Fruit fly (Drosophila melanogaster): ENCODE data around the gene CG6345.

The CG6345 gene

dm6 chr3R:10407658-10408057, 8.2 kb downstream of the CG6345 start:
- TF ChIP-seq rn (GFP tag; IDR thresholded peaks at IDR 0.05) (no peak), Pif1B (GFP tag; optimal IDR thresholded peaks at IDR 0.05) (no peak), EcR (GFP tag; optimal IDR thresholded peaks at IDR 0.05) (no peak), CG4496 (GFP tag; IDR thresholded peaks at IDR 0.05) (no peak), CG9948 (tag; optimal IDR thresholded peaks at IDR 0.05) (no peak), CG15710 (tag; optimal IDR thresholded peaks at IDR 0.05) (no peak), CG17806 (tag; optimal IDR thresholded peaks at IDR 0.05) (no peak), gl (tag; optimal IDR thresholded peaks at IDR 0.05) (no peak), D1 (tag; optimal IDR thresholded peaks at IDR 0.05) (no peak), Ets98B (GFP tag; IDR thresholded peaks at IDR 0.05) (no peak), fd96Ca (GFP tag; IDR thresholded peaks at IDR 0.05) (no peak), CG8301 (tag; optimal IDR thresholded peaks at IDR 0.05) (no peak), CG32121 (GFP tag; IDR thresholded peaks at IDR 0.05) (no peak), CG13204 (GFP tag; optimal IDR thresholded peaks at IDR 0.05) (no peak), CG12605 (GFP tag; IDR thresholded peaks at IDR 0.05) (no peak), CG34367 (tag; optimal IDR thresholded peaks at IDR 0.05) (no peak), Pif1A (GFP tag; optimal IDR thresholded peaks at IDR 0.05) (no peak), CG8159 (tag; optimal IDR thresholded peaks at IDR 0.05) (no peak)

- TF ChIP-seq Snoo (tag; optimal IDR thresholded peaks at IDR 0.05) (no peak), CG12605 (GFP tag; IDR thresholded peaks at IDR 0.05) (no peak), Pif1A (GFP tag; optimal IDR thresholded peaks at IDR 0.05) (no peak), gl (tag; optimal IDR thresholded peaks at IDR 0.05) (no peak), CG4496 (GFP tag; IDR thresholded peaks at IDR 0.05) (no peak), CG13204 (GFP tag; optimal IDR thresholded peaks at IDR 0.05) (no peak), CG14655 (GFP tag; optimal IDR thresholded peaks at IDR 0.05) (no peak), Pif1B (GFP tag; optimal IDR thresholded peaks at IDR 0.05) (no peak), Ets98B (GFP tag; IDR thresholded peaks at IDR 0.05) (no peak), rn (GFP tag; IDR thresholded peaks at IDR 0.05) (no peak), CG34367 (tag; optimal IDR thresholded peaks at IDR 0.05) (no peak), CG15710 (tag; optimal IDR thresholded peaks at IDR 0.05) (no peak), CG10348 (GFP tag; IDR thresholded peaks at IDR 0.05) (no peak), D1 (tag; optimal IDR thresholded peaks at IDR 0.05) (no peak), EcR (GFP tag; optimal IDR thresholded peaks at IDR 0.05) (no peak)
These were observed 8.8 kb downstream of the CG6345 start, which contains the start of gene CG6325 for dm6 chr3R:10407066-10407465. Gene CG6325, minus strand, starts transcription at chr3R:10407285.

- TF ChIP-seq CG17806 (tag; optimal IDR thresholded peaks at IDR 0.05) (no peak), CG15710 (tag; optimal IDR thresholded peaks at IDR 0.05) (no peak), CG8159 (tag; optimal IDR thresholded peaks at IDR 0.05) (no peak), gl (tag; optimal IDR thresholded peaks at IDR 0.05) (no peak), EcR (GFP tag; optimal IDR thresholded peaks at IDR 0.05) (no peak), Ets98B (GFP tag; IDR thresholded peaks at IDR 0.05) (no peak), rn (GFP tag; IDR thresholded peaks at IDR 0.05) (no peak), CG9948 (tag; optimal IDR thresholded peaks at IDR 0.05) (no peak), CG32121 (GFP tag; IDR thresholded peaks at IDR 0.05) (no peak), fd96Ca (GFP tag; IDR thresholded peaks at IDR 0.05) (no peak), CG14655 (GFP tag; optimal IDR thresholded peaks at IDR 0.05) (no peak), CG34367 (tag; optimal IDR thresholded peaks at IDR 0.05) (no peak)
These were observed 11.9 kb downstream of the CG6345 start for dm6 chr3R:10403940-10404339.

- TF ChIP-seq Snoo (tag; optimal IDR thresholded peaks at IDR 0.05) (no peak), Ets98B (GFP tag; IDR thresholded peaks at IDR 0.05) (no peak), gl (tag; optimal IDR thresholded peaks at IDR 0.05) (no peak), CG8159 (tag; optimal IDR thresholded peaks at IDR 0.05) (no peak), Pif1A (GFP tag; optimal IDR thresholded peaks at IDR 0.05) (no peak), CG34367 (tag; optimal IDR thresholded peaks at IDR 0.05) (no peak), fd96Ca (GFP tag; IDR thresholded peaks at IDR 0.05) (no peak), CG12605 (GFP tag; IDR thresholded peaks at IDR 0.05) (no peak), EcR (GFP tag; optimal IDR thresholded peaks at IDR 0.05) (no peak), CG15710 (tag; optimal IDR thresholded peaks at IDR 0.05) (no peak), CG10348 (GFP tag; IDR thresholded peaks at IDR 0.05) (no peak), CG14655 (GFP tag; optimal IDR thresholded peaks at IDR 0.05) (no peak), rn (GFP tag; IDR thresholded peaks at IDR 0.05) (no peak), Pif1B (GFP tag; optimal IDR thresholded peaks at IDR 0.05) (no peak), CG13204 (GFP tag; optimal IDR thresholded peaks at IDR 0.05) (no peak), CG32121 (GFP tag; IDR thresholded peaks at IDR 0.05) (no peak)
These were observed 15.1 kb downstream of the CG6345 start, which contains the start of gene mthl11 for dm6 chr3R:10400732-10401131. Gene mthl11, plus strand, starts transcription at chr3R:10401032.

- TF ChIP-seq CG12605 (GFP tag; IDR thresholded peaks at IDR 0.05): no peak
- TF ChIP-seq EcR (GFP tag; optimal IDR thresholded peaks at IDR 0.05): peak; percentile 57
These were observed 20.5 kb downstream of the CG6345 start for dm6 chr3R:10395233-10395815.

- no peak for TF ChIP-seq CG13204 (GFP tag; optimal IDR thresholded peaks at IDR 0.05)
- TF ChIP-seq CG32121 (GFP tag; IDR thresholded peaks at IDR 0.05): peak; percentile 60; the same call in 1 of the 2 replicates
- TF ChIP-seq CG8301 (tag; optimal IDR thresholded peaks at IDR 0.05): no peak
These were observed 21.5 kb downstream of the CG6345 start for dm6 chr3R:10394368-10394770.

Data from whole organism, pupa.